Worm (Caenorhabditis elegans) whole organism, L3 larva: Measurements from ENCODE around the gene Y25C1A.2.
"Not testable (repeated sequence)": the region's sequence is repeated elsewhere in the genome, so short reads cannot be mapped to it uniquely, and the experiment has no call there.

ENCODE experiments used
- fkh-2 ChIP-seq: fragments of 150-350 bp; optimal IDR thresholded peaks from 2 replicates; lab custom pipeline; 2014; ENCODE audit warnings: missing biosample characterization, missing genetic modification reagents, missing genetic modification characterization
- lin-39 ChIP-seq: fragments of 150-350 bp; optimal IDR thresholded peaks from 2 replicates; lab custom pipeline; 2018; ENCODE audit warnings: missing biosample characterization, missing genetic modification reagents, missing genetic modification characterization
- nhr-12 ChIP-seq: fragments of 150-350 bp; optimal IDR thresholded peaks from 2 replicates; lab custom pipeline; 2014; ENCODE audit warnings: missing biosample characterization, missing genetic modification characterization
- pha-4 ChIP-seq: fragments of 150-350 bp; optimal IDR thresholded peaks from 2 replicates; lab custom pipeline; 2014; ENCODE audit warnings: missing biosample characterization, missing genetic modification reagents, missing genetic modification characterization
- snpc-4 ChIP-seq: fragments of 150-350 bp; optimal IDR thresholded peaks from 2 replicates; lab custom pipeline; 2014; ENCODE audit warnings: missing biosample characterization, missing genetic modification characterization
- unc-62 ChIP-seq: fragments of 150-350 bp; sonication (generic microtip); optimal IDR thresholded peaks from 4 replicates; lab custom pipeline; 2014; ENCODE audit warnings: missing biosample characterization, missing genetic modification reagents, missing genetic modification characterization

DNA sequence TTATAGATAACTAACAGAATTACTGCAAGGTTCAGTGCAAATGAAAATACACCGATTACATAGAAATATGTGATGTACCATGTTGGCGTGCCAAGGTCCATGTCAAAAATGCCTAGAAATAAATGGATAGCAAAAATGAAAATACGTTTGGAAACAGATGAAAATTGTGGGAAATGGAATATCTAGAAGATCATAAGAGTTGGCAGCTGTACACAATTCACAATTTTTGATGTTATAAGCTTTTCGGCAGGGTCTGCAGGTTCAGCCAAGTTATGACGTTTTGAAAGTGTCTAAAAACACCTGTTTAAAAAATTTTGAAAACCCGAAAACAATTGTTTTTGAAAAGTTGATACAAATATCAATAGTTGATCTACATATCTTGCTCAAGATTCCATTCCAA is 32.1 kb downstream of the Y25C1A.2 start, which contains the start of gene sri-43:
- not testable (repeated sequence) for TF ChIP-seq snpc-4; lin-39 (tag; lab: Kevin White, UChicago); unc-62; pha-4 (tag; lab: Kevin White, UChicago); fkh-2; nhr-12 (tag; lab: Kevin White, UChicago)
